Worm (Caenorhabditis elegans): ENCODE measurements around the gene F15H10.9.

ce11 chrV:10423511-10423910, 9.0 kb upstream of the F15H10.9 start:
- TF ChIP-seq snpc-4 (tag; optimal IDR thresholded peaks at IDR 0.05) (no peak), unc-62 (GFP tag; optimal IDR thresholded peaks at IDR 0.05) (no peak), nhr-11 (tag; optimal IDR thresholded peaks at IDR 0.05) (no peak), nfya-1 (tag; optimal IDR thresholded peaks at IDR 0.05; ENCODE audit: insufficient read depth) (no peak), egl-27 (tag; optimal IDR thresholded peaks at IDR 0.05) (no peak), lsy-12 (tag; optimal IDR thresholded peaks at IDR 0.05) (no peak), ama-1 (optimal IDR thresholded peaks at IDR 0.05) (no peak)
